Fruit fly (Drosophila melanogaster): ENCODE results near the gene Fhos.

- TF ChIP-seq CG7045 (GFP tag; optimal IDR thresholded peaks at IDR 0.05): peak; percentile 32
- TF ChIP-seq bab1 (GFP tag; optimal IDR thresholded peaks at IDR 0.05): no peak
- TF ChIP-seq CG12768 (GFP tag; optimal IDR thresholded peaks at IDR 0.05): peak; percentile 75
- no peak for TF ChIP-seq Crg-1 (GFP tag; optimal IDR thresholded peaks at IDR 0.05)
- TF ChIP-seq CG14711 (tag; optimal IDR thresholded peaks at IDR 0.05): peak; percentile 58
- TF ChIP-seq Hr96 (GFP tag; optimal IDR thresholded peaks at IDR 0.05): peak; percentile 63
- peak; percentile 31 for TF ChIP-seq CG33017 (tag; optimal IDR thresholded peaks at IDR 0.05)
- TF ChIP-seq toe (GFP tag; optimal IDR thresholded peaks at IDR 0.05): peak; percentile 36
- no peak for TF ChIP-seq CG1620 (GFP tag; optimal IDR thresholded peaks at IDR 0.05)
- TF ChIP-seq tj (GFP tag; optimal IDR thresholded peaks at IDR 0.05): no peak
- TF ChIP-seq kay (GFP tag; ENCODE audit: borderline replicate concordance): no peak
- TF ChIP-seq CG11617 (GFP tag; optimal IDR thresholded peaks at IDR 0.05): no peak
Observed at dm6 chr3L:8719990-8720559, 33.3 kb upstream of the Fhos start, which contains the start of gene SrpRbeta.
